Worm (Caenorhabditis elegans) whole organism, L3 larva: ENCODE measurements around the gene C35A5.6.

ENCODE experiments used
- R02D3.7 ChIP-seq: fragments of 150-350 bp; optimal IDR thresholded peaks from 2 replicates; lab custom pipeline; 2014; ENCODE audit warnings: missing biosample characterization, missing genetic modification characterization
- ZK546.5 ChIP-seq: sonication (generic microtip); optimal IDR thresholded peaks from 2 replicates; lab custom pipeline; 2017; ENCODE audit warnings: missing biosample characterization, missing genetic modification characterization
- aly-2 ChIP-seq: fragments of 150-350 bp; optimal IDR thresholded peaks from 2 replicates; lab custom pipeline; 2014; ENCODE audit warnings: missing biosample characterization, missing genetic modification characterization
- ama-1 ChIP-seq: fragments of 150-350 bp; optimal IDR thresholded peaks from 2 replicates; lab custom pipeline; 2018
- ceh-28 ChIP-seq: fragments of 150-350 bp; optimal IDR thresholded peaks from 2 replicates; lab custom pipeline; 2014; ENCODE audit warnings: missing biosample characterization, missing genetic modification reagents, missing genetic modification characterization
- ceh-82 ChIP-seq: fragments of 150-350 bp; optimal IDR thresholded peaks from 2 replicates; lab custom pipeline; 2014; ENCODE audit warnings: missing biosample characterization, missing genetic modification characterization
- daf-12 ChIP-seq: fragments of 150-350 bp; optimal IDR thresholded peaks from 2 replicates; lab custom pipeline; 2014; ENCODE audit warnings: missing biosample characterization, missing genetic modification reagents, missing genetic modification characterization
- egl-5 ChIP-seq: fragments of 150-350 bp; optimal IDR thresholded peaks from 2 replicates; lab custom pipeline; 2017; ENCODE audit warnings: missing biosample characterization, missing genetic modification reagents, missing genetic modification characterization, inconsistent platforms
- elt-1 ChIP-seq: fragments of 150-350 bp; optimal IDR thresholded peaks from 2 replicates; lab custom pipeline; 2014; ENCODE audit warnings: missing biosample characterization, missing genetic modification characterization
- elt-2 ChIP-seq: sonication (generic microtip); optimal IDR thresholded peaks from 2 replicates; lab custom pipeline; 2016; ENCODE audit warnings: missing genetic modification reagents, mild to moderate bottlenecking, missing genetic modification characterization, missing compliant biosample characterization
- eor-1 ChIP-seq, 2 experiments: fragments of 150-350 bp; optimal IDR thresholded peaks; 2 replicates each; lab custom pipeline; 2014 to 2018; ENCODE audit warnings: missing biosample characterization in 2 of 2, missing genetic modification characterization in 2 of 2
- fkh-10 ChIP-seq: sonication (generic microtip); optimal IDR thresholded peaks from 2 replicates; lab custom pipeline; 2017; ENCODE audit warnings: missing biosample characterization, missing genetic modification reagents, missing genetic modification characterization
- fkh-2 ChIP-seq: fragments of 150-350 bp; optimal IDR thresholded peaks from 2 replicates; lab custom pipeline; 2014; ENCODE audit warnings: missing biosample characterization, missing genetic modification reagents, missing genetic modification characterization
- hmg-11 ChIP-seq: sonication (generic microtip); optimal IDR thresholded peaks from 2 replicates; lab custom pipeline; 2016; ENCODE audit warnings: missing genetic modification characterization, missing compliant biosample characterization
- lin-15B ChIP-seq: fragments of 150-350 bp; optimal IDR thresholded peaks from 2 replicates; lab custom pipeline; 2014; ENCODE audit warnings: missing biosample characterization, missing genetic modification characterization
- mml-1 ChIP-seq: fragments of 150-350 bp; sonication (generic microtip); optimal IDR thresholded peaks from 3 replicates; lab custom pipeline; 2014; ENCODE audit warnings: missing biosample characterization, missing genetic modification characterization
- nfya-1 ChIP-seq: sonication (generic microtip); optimal IDR thresholded peaks from 2 replicates; lab custom pipeline; 2017; ENCODE audit warnings: missing genetic modification characterization, mild to moderate bottlenecking, missing compliant biosample characterization, antibody characterized with exemption, moderate library complexity; ENCODE audit not compliant: insufficient read depth
- nhr-12 ChIP-seq: fragments of 150-350 bp; optimal IDR thresholded peaks from 2 replicates; lab custom pipeline; 2014; ENCODE audit warnings: missing biosample characterization, missing genetic modification characterization
- nhr-23 ChIP-seq: fragments of 150-350 bp; optimal IDR thresholded peaks from 2 replicates; lab custom pipeline; 2014; ENCODE audit warnings: missing biosample characterization, missing genetic modification reagents, missing genetic modification characterization
- nhr-237 ChIP-seq: fragments of 150-350 bp; optimal IDR thresholded peaks from 2 replicates; lab custom pipeline; 2014; ENCODE audit warnings: missing biosample characterization, missing genetic modification characterization
- nhr-25 ChIP-seq: sonication (generic microtip); optimal IDR thresholded peaks from 2 replicates; lab custom pipeline; 2017; ENCODE audit warnings: missing biosample characterization, missing genetic modification characterization
- nhr-43 ChIP-seq: sonication (generic microtip); optimal IDR thresholded peaks from 2 replicates; lab custom pipeline; 2016; ENCODE audit warnings: mild to moderate bottlenecking, missing genetic modification characterization, missing compliant biosample characterization; ENCODE audit not compliant: poor library complexity, severe bottlenecking
- nhr-67 ChIP-seq: fragments of 150-350 bp; optimal IDR thresholded peaks from 2 replicates; lab custom pipeline; 2014; ENCODE audit warnings: missing biosample characterization, missing genetic modification characterization
- nhr-76 ChIP-seq: fragments of 150-350 bp; sonication (generic microtip); optimal IDR thresholded peaks from 5 replicates; lab custom pipeline; 2014; ENCODE audit warnings: missing biosample characterization, missing genetic modification characterization
- nhr-77 ChIP-seq: fragments of 150-350 bp; optimal IDR thresholded peaks from 2 replicates; lab custom pipeline; 2014; ENCODE audit warnings: missing biosample characterization, missing genetic modification characterization
- pha-4 ChIP-seq: fragments of 150-350 bp; optimal IDR thresholded peaks from 2 replicates; lab custom pipeline; 2014; ENCODE audit warnings: missing biosample characterization, missing genetic modification reagents, missing genetic modification characterization
- pqm-1 ChIP-seq: fragments of 150-350 bp; optimal IDR thresholded peaks from 2 replicates; lab custom pipeline; 2017; ENCODE audit warnings: missing biosample characterization, missing genetic modification characterization, inconsistent platforms
- unc-39 ChIP-seq: sonication (generic microtip); optimal IDR thresholded peaks from 4 replicates; lab custom pipeline; 2017; ENCODE audit warnings: missing biosample characterization, missing genetic modification characterization
- unc-62 ChIP-seq: fragments of 150-350 bp; sonication (generic microtip); optimal IDR thresholded peaks from 4 replicates; lab custom pipeline; 2014; ENCODE audit warnings: missing biosample characterization, missing genetic modification reagents, missing genetic modification characterization
- ztf-4 ChIP-seq: fragments of 150-350 bp; optimal IDR thresholded peaks from 2 replicates; lab custom pipeline; 2014; ENCODE audit warnings: missing biosample characterization, missing genetic modification characterization

C35A5.6 gene

ce11 chrV:10501295-10501694 lies 7.6 kb upstream of the C35A5.6 start, which contains the start of gene C35A5.3:
TSS of gene C35A5.3 (minus strand) at chrV:10501395.
- TF ChIP-seq egl-5 (no peak), pha-4 (tag; lab: Kevin White, UChicago) (no peak), mml-1 (tag; lab: Kevin White, UChicago) (no peak), daf-12 (tag; lab: Kevin White, UChicago) (no peak), elt-2 (no peak), nhr-12 (tag; lab: Kevin White, UChicago) (no peak), lin-15B (tag; lab: Kevin White, UChicago) (no peak), nfya-1 (no peak), nhr-77 (tag; lab: Kevin White, UChicago) (no peak), ztf-4 (tag; lab: Kevin White, UChicago) (no peak), hmg-11 (tag; lab: Kevin White, UChicago) (no peak), nhr-25 (tag; lab: Kevin White, UChicago) (no peak), pqm-1 (tag; lab: Kevin White, UChicago) (no peak), unc-62 (no peak)

DNA sequence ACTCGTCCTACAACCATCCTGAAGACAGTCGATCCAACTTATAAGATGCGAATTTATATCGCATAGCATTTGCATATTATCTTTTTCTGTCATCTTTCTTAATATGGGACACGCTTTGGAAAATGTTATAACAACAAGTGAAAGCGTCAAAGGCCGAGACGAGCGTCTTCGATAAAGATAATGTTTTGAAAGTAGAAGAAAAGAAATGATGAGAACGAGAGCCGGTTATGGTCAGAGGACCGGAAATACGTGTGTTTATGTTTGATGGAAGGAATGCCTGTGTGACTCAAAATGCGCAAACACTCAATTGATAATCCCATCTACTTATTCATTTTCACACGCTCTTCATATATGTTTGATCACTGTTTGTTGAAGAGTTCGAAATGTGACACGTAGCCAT lies 5.9 kb upstream of the C35A5.6 start, which contains the start of gene C35A5.11:
TSS of gene C35A5.11 (minus strand) at position 101 of the 400 bp plus-strand sequence.
- TF ChIP-seq nhr-25 (tag; lab: Kevin White, UChicago) (no peak), nhr-23 (tag; lab: Kevin White, UChicago) (peak; percentile 45)

DNA sequence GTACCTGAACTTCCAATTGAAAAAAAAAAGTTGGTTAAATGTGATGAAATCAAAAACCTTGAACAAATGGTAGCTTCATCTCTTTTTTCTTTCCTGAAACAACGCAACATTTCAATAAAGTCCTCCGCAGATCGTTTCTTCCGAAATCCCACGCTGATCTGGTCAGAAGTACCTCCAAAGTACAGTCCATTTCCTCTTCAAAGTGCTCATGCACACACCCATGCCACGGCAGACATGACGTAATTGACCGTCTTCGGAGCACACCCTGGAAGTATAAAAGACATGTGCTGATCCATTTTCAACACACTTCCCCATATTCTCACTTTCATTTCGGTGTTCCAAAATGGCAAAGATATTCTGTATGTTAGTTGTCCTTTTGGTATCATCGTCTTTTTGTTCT lies 5.0 kb upstream of the C35A5.6 start, which contains the start of gene C35A5.10:
TSS of gene C35A5.10 (plus strand) at position 301 of the 400 bp plus-strand sequence.
- no peak for TF ChIP-seq nhr-12 (tag; lab: Kevin White, UChicago)
- no peak for TF ChIP-seq nhr-237
- TF ChIP-seq hmg-11 (tag; lab: Kevin White, UChicago) = no peak
- no peak for TF ChIP-seq nhr-67 (tag; lab: Kevin White, UChicago)
- TF ChIP-seq nhr-23 (tag; lab: Kevin White, UChicago) = no peak
- TF ChIP-seq ZK546.5 (tag; lab: Kevin White, UChicago) = no peak
- TF ChIP-seq ama-1 (lab: Kevin White, UChicago) = no peak
- TF ChIP-seq lin-15B (tag; lab: Kevin White, UChicago) = no peak
- TF ChIP-seq unc-39 (tag; lab: Kevin White, UChicago) = no peak
- no peak for TF ChIP-seq nhr-76 (tag; lab: Kevin White, UChicago)
- TF ChIP-seq nhr-77 (tag; lab: Kevin White, UChicago) = no peak
- no peak for TF ChIP-seq egl-5
- no peak for TF ChIP-seq ceh-82 (tag; lab: Kevin White, UChicago)
- no peak for TF ChIP-seq nhr-25 (tag; lab: Kevin White, UChicago)
- TF ChIP-seq unc-62 = no peak

- TF ChIP-seq mml-1 (tag; lab: Kevin White, UChicago) (no peak), ceh-28 (tag; lab: Kevin White, UChicago) (no peak), hmg-11 (tag; lab: Kevin White, UChicago) (no peak), elt-1 (tag; lab: Kevin White, UChicago) (no peak), nhr-12 (tag; lab: Kevin White, UChicago) (no peak), nhr-23 (tag; lab: Kevin White, UChicago) (no peak), ceh-82 (tag; lab: Kevin White, UChicago) (no peak), nhr-43 (tag; lab: Kevin White, UChicago) (no peak), R02D3.7 (tag; lab: Kevin White, UChicago) (no peak), aly-2 (tag; lab: Kevin White, UChicago) (no peak), nhr-76 (tag; lab: Kevin White, UChicago) (no peak)
These were observed 3.4 kb upstream of the C35A5.6 start, which contains the start of gene C35A5.5 for ce11 chrV:10505553-10505952. TSS of gene C35A5.5 (plus strand) at chrV:10505853.

ce11 chrV:10514271-10514670 lies 5.3 kb downstream of the C35A5.6 start, which contains the start of gene dmsr-8:
TSS of gene dmsr-8 (minus strand) at chrV:10514371.
- no peak for TF ChIP-seq fkh-2 (tag; lab: Kevin White, UChicago)
- no peak for TF ChIP-seq daf-12 (tag; lab: Kevin White, UChicago)
- TF ChIP-seq pqm-1 (tag; lab: Kevin White, UChicago) = no peak
- no peak for TF ChIP-seq hmg-11 (tag; lab: Kevin White, UChicago)
- TF ChIP-seq egl-5 = no peak
- no peak for TF ChIP-seq elt-1 (tag; lab: Kevin White, UChicago)
- TF ChIP-seq nhr-76 (tag; lab: Kevin White, UChicago) = no peak
- no peak for TF ChIP-seq eor-1 (tag; optimal IDR thresholded peaks at IDR 0.05; lab: Kevin White, UChicago)
- no peak for TF ChIP-seq fkh-10
